Fruit fly (Drosophila melanogaster): Measurements from ENCODE around the gene ctp.

The ctp gene

DNA sequence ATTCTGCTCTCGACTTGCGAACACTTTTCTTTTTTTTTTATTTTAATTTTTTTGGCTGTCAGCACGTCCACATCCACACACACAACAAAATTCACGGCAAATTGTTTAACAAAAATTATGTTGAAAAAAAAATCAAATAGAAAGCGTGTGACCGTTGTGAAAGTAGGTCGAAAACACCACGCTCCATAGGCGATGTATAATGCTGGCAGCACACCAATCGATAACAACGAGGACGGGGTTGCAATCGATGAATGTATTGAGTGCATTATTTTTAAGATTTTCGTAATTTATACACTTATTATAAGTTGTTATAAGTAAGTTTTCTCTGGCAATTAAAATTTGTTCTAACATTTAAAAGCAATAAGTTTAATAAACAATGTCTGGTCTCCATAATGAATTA lies 877 bp upstream of the ctp start, which contains the start of gene Pp2C1:
Gene Pp2C1 (minus strand): TSS at position 181 of the 400 bp plus-strand sequence.
- TF ChIP-seq Jra (GFP tag; optimal IDR thresholded peaks at IDR 0.05): no peak
- TF ChIP-seq br (GFP tag; optimal IDR thresholded peaks at IDR 0.05): no peak
- no peak for TF ChIP-seq rgr (GFP tag; optimal IDR thresholded peaks at IDR 0.05)
- TF ChIP-seq brk (GFP tag; optimal IDR thresholded peaks at IDR 0.05): no peak
- TF ChIP-seq woc (GFP tag; optimal IDR thresholded peaks at IDR 0.05): peak; percentile 21
- no peak for TF ChIP-seq psq (GFP tag; optimal IDR thresholded peaks at IDR 0.05)
- TF ChIP-seq HLH106 (tag; optimal IDR thresholded peaks at IDR 0.05): no peak
- no peak for TF ChIP-seq CrebA (GFP tag; optimal IDR thresholded peaks at IDR 0.05; ENCODE audit: borderline replicate concordance)
- TF ChIP-seq N (GFP tag; optimal IDR thresholded peaks at IDR 0.05): no peak
- TF ChIP-seq CG9705 (GFP tag; optimal IDR thresholded peaks at IDR 0.05): no peak
- TF ChIP-seq CG32264 (GFP tag; optimal IDR thresholded peaks at IDR 0.05): no peak
- no peak for TF ChIP-seq Vsx2 (GFP tag; optimal IDR thresholded peaks at IDR 0.05; ENCODE audit: partially characterized antibody)
- no peak for TF ChIP-seq GATAd (GFP tag; optimal IDR thresholded peaks at IDR 0.05)
- TF ChIP-seq Dif (GFP tag; optimal IDR thresholded peaks at IDR 0.05; ENCODE audit: partially characterized antibody): no peak
- peak; percentile 24 for TF ChIP-seq Hr83 (GFP tag; optimal IDR thresholded peaks at IDR 0.05; ENCODE audit: poor library complexity, severe bottlenecking)
- peak; percentile 31 for TF ChIP-seq Hnf4 (GFP tag; optimal IDR thresholded peaks at IDR 0.05)
- TF ChIP-seq sage (GFP tag; optimal IDR thresholded peaks at IDR 0.05): no peak
- no peak for TF ChIP-seq Abd-B (GFP tag; optimal IDR thresholded peaks at IDR 0.05)
- TF ChIP-seq dsf (GFP tag; optimal IDR thresholded peaks at IDR 0.05; ENCODE audit: borderline replicate concordance): no peak
- TF ChIP-seq Rel (GFP tag; optimal IDR thresholded peaks at IDR 0.05): no peak
- TF ChIP-seq Rel (tag; optimal IDR thresholded peaks at IDR 0.05): peak; percentile 39
- no peak for TF ChIP-seq Hr78 (GFP tag; optimal IDR thresholded peaks at IDR 0.05)
- TF ChIP-seq lola (GFP tag; optimal IDR thresholded peaks at IDR 0.05): no peak
- no peak for TF ChIP-seq foxo (GFP tag; optimal IDR thresholded peaks at IDR 0.05)
- TF ChIP-seq sv (GFP tag; optimal IDR thresholded peaks at IDR 0.05): no peak
- TF ChIP-seq h (GFP tag; optimal IDR thresholded peaks at IDR 0.05): no peak
- no peak for TF ChIP-seq Mio (GFP tag; optimal IDR thresholded peaks at IDR 0.05)
- TF ChIP-seq dmrt93B (GFP tag; optimal IDR thresholded peaks at IDR 0.05): no peak

DNA sequence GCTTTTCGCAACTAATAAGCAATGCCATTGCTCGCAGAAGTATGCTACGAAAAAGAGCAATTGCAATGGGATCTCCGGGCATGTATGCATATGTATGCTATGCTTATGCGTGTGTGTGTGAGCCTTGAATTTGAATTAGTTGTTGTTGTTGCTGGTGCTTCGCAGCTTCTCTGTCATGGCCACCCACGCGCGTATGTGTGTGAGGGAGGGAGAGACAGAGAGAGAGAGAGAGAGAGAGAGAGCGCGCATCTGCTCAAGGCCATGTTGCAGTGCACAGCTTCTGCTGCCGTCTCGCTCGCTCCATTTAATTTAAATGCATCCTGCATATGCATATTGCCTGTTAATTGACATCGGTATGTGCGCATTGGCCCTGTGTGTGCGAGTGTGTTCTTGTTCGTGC lies 3.2 kb downstream of the ctp start:
- TF ChIP-seq HLH106 (tag; optimal IDR thresholded peaks at IDR 0.05): no peak
- no peak for TF ChIP-seq woc (GFP tag; optimal IDR thresholded peaks at IDR 0.05)
- no peak for TF ChIP-seq Abd-B (GFP tag; optimal IDR thresholded peaks at IDR 0.05)
- TF ChIP-seq brk (GFP tag; optimal IDR thresholded peaks at IDR 0.05): no peak
- no peak for TF ChIP-seq foxo (GFP tag; optimal IDR thresholded peaks at IDR 0.05)
- no peak for TF ChIP-seq OdsH (GFP tag; optimal IDR thresholded peaks at IDR 0.05)
- TF ChIP-seq Rel (GFP tag; optimal IDR thresholded peaks at IDR 0.05): no peak
- no peak for TF ChIP-seq Rel (tag; optimal IDR thresholded peaks at IDR 0.05)
- TF ChIP-seq dsf (GFP tag; optimal IDR thresholded peaks at IDR 0.05; ENCODE audit: borderline replicate concordance): no peak
- TF ChIP-seq fru (GFP tag; optimal IDR thresholded peaks at IDR 0.05): no peak
- TF ChIP-seq Mio (GFP tag; optimal IDR thresholded peaks at IDR 0.05): no peak
- no peak for TF ChIP-seq lola (GFP tag; optimal IDR thresholded peaks at IDR 0.05)
- no peak for TF ChIP-seq sage (GFP tag; optimal IDR thresholded peaks at IDR 0.05)
- no peak for TF ChIP-seq CG32264 (GFP tag; optimal IDR thresholded peaks at IDR 0.05)
- no peak for TF ChIP-seq tai (GFP tag; optimal IDR thresholded peaks at IDR 0.05)
- no peak for TF ChIP-seq usp (GFP tag; optimal IDR thresholded peaks at IDR 0.05)
- no peak for TF ChIP-seq Dif (GFP tag; optimal IDR thresholded peaks at IDR 0.05; ENCODE audit: partially characterized antibody)
- no peak for TF ChIP-seq rgr (GFP tag; optimal IDR thresholded peaks at IDR 0.05)
- TF ChIP-seq Jra (GFP tag; optimal IDR thresholded peaks at IDR 0.05): no peak

DNA sequence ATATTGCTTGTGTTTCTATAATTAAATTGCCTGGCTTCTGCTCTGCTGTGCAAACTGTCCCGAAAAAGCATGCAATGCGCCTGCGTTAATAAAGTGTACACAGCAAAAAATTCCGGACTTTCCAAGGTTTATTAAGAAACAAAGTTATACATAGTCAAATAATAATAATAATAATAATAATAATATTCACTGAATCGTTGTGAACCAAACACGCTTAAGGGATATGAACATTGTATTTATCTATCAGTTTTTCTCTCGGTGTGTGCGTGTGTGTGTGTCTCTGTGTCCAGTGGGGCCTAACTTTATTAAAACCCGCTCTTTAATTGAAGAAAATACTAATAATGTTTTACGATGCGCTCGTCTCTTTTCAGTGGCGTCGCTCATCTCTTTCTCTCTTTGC lies 3.6 kb downstream of the ctp start:
- TF ChIP-seq dmrt93B (GFP tag; optimal IDR thresholded peaks at IDR 0.05) (no peak), Sp1 (GFP tag; optimal IDR thresholded peaks at IDR 0.05) (peak; percentile 1), pan (optimal IDR thresholded peaks at IDR 0.05) (no peak), CG32264 (GFP tag; optimal IDR thresholded peaks at IDR 0.05) (no peak), foxo (GFP tag; optimal IDR thresholded peaks at IDR 0.05) (peak in 1 of 2 experiments; percentile 19), Hr78 (GFP tag; optimal IDR thresholded peaks at IDR 0.05) (no peak), N (GFP tag; optimal IDR thresholded peaks at IDR 0.05) (no peak), ey (GFP tag; optimal IDR thresholded peaks at IDR 0.05) (no peak), rgr (GFP tag; optimal IDR thresholded peaks at IDR 0.05) (peak; percentile 10), Dif (GFP tag; optimal IDR thresholded peaks at IDR 0.05; ENCODE audit: partially characterized antibody) (no peak), HLH106 (tag; optimal IDR thresholded peaks at IDR 0.05) (peak; percentile 30)
